Worm (Caenorhabditis elegans): ENCODE data around the gene hpr-9.

The hpr-9 gene

DNA sequence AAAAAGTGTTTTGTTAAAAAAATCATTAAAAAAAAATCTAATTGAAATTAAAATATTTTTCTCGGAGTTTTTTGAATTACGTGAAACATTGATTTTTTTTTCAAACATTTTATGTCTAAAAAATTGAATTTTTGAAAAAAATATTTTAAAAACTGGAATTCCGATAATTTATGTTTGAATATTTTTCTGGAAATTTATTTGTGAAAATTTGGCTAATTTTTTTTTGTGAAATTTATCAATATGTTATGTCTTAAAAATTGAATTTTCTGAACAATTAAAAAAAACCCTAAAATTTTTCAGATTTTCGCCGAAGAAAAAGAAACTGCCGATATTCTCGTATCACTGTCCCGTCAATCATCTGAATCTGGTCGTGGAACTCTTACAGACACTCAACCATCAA, 9.0 kb upstream of the hpr-9 start, which contains the start of gene Y39A1A.24:
TSS of gene Y39A1A.24 (plus strand) at position 301 of the 400 bp plus-strand sequence.
- TF ChIP-seq unc-62 (GFP tag; optimal IDR thresholded peaks at IDR 0.05) = no peak

DNA sequence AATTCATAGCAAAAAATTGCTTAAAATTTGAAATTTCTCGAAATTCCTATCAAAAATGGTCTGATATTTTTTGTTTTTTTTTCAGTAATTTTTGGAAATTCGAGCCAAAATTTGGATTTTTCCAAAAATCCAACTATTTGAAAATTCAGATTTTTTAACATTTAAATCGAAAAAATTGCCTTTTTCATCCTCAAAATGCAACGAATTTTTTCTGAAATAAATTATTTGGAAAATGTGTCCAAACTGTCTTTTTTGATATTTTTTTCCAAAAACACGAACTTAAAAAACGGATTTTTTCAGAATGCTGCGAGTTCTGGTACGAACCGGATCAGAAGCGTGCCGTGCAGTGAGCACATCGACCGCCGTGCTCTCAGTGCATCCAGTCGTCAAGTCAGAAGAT, 6.2 kb upstream of the hpr-9 start, which contains the start of gene mrpl-22:
TSS of gene mrpl-22 (plus strand) at position 301 of the 400 bp plus-strand sequence.
- no peak for TF ChIP-seq unc-62 (GFP tag; optimal IDR thresholded peaks at IDR 0.05)

DNA sequence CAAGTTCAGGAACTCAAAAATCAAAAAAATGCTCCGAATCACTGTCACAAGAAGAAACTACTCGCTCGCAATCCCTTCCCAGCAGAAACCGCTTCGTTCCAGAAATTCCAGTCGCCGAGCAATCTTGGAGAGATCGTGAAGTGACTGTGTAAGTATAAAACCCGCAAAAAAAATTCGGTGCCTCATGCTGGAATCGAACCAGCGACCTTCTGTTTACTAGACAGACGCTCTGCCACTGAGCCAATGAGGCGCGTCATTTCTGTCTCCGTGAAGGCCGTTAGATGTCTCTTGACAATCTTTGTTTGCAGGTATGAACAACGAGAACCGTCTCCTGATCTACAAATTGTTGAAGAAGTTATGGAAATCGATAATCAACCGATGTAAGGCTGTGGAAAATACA, 3.2 kb downstream of the hpr-9 start:
- TF ChIP-seq unc-62 (GFP tag; optimal IDR thresholded peaks at IDR 0.05) = no peak

DNA sequence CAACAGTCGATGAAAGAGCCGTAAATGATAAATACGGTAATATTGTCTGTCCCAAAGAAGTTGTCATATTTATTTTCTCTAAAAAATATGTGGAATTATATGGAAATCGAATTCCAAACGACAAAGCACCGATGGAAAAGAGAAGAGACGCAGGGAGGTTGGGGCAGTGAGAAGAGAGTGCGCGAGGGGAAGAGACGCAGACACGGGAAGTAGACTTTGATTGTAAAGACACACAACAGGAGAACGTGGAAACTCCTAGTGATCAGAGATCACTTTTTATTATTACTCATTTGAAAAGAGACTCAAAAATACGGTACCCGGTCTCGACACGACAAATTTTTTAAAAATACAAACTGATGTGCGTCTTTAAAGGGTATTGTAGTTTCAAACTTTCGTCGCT, 7.0 kb downstream of the hpr-9 start:
- no peak for TF ChIP-seq unc-62 (GFP tag; optimal IDR thresholded peaks at IDR 0.05)

DNA sequence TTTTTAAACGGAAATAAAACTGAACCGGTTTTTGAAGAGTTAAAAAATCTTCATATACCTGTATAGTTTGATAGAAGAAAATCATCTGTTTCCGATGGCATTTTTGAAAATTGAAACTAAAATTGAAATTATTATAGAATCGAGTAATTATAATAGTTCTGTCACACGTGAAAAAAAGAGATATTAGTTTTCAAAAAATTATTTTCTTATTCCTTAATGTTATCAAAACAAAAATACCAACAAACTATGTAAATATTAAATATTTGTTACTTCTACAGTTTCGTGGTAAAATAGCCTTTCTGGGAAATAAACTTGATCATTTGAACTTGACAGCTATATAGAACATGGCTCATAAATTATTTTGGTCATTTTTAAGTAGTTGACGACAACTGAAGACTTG, 7.7 kb downstream of the hpr-9 start, which contains the start of gene swt-4:
TSS of gene swt-4 (minus strand) at position 101 of the 400 bp plus-strand sequence.
- no peak for TF ChIP-seq unc-62 (GFP tag; optimal IDR thresholded peaks at IDR 0.05)

DNA sequence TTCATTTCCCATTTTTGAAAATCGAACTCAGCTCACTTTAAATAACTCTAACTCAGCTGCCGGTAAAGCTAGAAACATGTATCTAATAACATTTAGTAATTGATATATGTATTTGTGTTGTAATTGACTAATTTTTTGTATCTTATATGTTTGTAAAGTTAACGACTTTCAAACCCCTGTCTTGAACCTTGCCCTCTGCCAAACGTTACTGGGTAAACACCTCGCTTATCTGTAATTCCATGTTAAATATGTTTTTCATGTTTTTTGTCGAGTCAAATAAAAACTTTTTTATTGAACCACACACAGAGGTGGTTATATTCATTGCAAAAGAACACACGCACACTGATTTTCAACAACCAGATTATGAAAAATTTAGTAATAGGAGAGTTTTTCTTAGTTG, 8.4 kb downstream of the hpr-9 start:
- no peak for TF ChIP-seq unc-62 (GFP tag; optimal IDR thresholded peaks at IDR 0.05)

DNA sequence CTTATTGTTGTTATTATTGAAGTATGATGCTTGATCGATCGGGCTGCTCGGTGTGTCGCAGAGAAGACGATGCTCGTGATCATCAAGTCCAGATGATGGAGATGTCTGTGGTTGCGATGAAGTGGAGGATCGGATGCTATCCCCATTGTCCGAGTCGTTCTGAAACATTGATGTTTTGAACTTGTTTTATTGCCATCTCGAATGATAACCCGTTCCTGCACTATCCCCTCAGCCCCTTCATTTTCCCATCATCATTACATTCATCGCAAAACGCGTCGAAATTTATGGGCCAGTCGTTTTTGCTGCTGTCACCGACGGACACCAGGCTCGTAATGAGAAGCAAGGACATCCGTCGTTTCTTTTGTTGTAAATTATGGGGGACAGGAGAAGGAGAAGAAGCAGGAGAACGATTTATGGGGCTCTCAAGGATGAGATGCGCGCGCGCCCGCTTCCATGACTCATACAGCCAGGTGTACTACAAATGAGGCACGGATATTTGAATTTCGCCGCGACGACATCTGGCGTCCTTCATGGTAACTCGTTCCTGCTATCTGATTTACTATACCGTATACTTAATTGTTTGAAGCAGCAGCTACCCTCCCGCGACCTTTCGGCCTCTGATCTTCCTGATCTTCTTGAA, 10.6 kb downstream of the hpr-9 start:
- no peak for TF ChIP-seq unc-62 (GFP tag; optimal IDR thresholded peaks at IDR 0.05)

DNA sequence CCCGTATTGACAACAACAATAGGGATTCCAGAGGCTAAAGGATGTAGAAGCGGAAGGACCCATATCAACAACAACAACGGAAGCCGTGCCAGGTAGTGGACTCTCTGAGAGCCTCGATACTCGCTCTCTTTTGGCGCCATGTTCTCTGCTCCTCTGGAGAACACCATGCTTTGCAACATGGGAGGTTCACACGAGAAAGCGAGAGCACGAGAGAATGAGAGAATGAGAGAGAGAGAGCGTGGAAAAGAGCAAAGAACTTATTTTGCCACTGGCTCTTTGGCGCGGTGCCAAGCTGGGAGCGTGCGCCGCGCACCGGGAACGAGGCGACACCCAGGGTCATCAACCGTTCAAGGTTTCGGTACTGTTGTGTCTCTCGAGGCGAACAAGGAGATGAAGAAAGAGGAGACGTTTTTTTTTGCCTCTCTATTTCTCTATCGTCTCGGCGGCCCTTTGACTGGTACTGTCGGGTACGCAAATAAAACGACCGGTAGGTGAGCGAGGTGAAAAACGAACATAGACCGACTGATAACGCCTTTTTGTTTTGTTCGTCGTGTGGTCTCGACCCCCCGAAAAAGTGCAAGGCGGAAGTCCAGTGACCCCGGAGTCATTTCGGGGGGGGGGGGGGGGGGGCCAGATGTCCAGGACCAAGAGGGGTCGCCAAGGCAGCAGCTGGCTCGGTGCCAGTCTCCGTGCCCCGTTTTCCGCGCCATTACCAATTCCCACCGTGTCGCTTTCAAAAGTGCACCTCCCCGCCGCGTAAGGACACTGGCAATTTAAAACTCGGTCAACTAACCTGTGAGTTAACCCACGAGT, 11.4 kb downstream of the hpr-9 start, which contains the start of gene Y39A1A.10:
TSS of gene Y39A1A.10 (plus strand) at position 139 of the 813 bp plus-strand sequence.
- no peak for TF ChIP-seq unc-62 (GFP tag; optimal IDR thresholded peaks at IDR 0.05)

DNA sequence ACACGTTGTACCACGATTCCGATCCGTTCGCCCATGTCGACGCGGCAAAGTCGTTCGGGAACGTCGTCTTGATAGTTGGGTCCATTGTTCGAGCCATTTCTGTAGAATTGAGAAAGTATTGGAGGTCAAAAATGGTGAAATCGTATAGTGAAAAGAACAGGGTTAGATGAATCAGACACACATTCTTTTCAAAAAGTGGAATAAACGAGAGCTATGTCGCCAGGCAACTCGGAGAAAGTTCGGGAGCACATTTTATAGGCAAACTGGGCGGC, 12.0 kb downstream of the hpr-9 start, which contains the start of gene Y39A1A.9:
TSS of gene Y39A1A.9 (minus strand) at position 99 of the 272 bp plus-strand sequence.
- TF ChIP-seq unc-62 (GFP tag; optimal IDR thresholded peaks at IDR 0.05) = no peak

DNA sequence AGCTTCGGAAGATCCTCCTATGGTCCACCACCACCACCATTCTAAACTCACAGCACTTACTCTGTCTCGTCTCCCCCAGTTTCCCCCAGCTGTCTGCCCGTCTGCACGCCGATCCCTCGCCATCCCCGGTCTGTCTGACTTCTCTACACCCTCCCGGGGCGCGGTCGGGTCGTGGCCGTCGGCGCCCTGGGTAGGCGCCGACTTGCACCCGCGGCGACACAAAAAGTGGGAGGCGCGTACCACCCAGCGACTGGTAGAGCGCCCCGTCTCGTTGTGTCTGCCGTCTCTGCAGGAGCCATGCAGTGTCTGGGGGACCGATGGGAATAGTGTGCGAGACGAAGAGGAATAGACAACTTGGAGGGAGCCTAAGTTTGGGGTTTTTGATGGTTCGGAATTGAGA, 12.7 kb downstream of the hpr-9 start:
- no peak for TF ChIP-seq unc-62 (GFP tag; optimal IDR thresholded peaks at IDR 0.05)

DNA sequence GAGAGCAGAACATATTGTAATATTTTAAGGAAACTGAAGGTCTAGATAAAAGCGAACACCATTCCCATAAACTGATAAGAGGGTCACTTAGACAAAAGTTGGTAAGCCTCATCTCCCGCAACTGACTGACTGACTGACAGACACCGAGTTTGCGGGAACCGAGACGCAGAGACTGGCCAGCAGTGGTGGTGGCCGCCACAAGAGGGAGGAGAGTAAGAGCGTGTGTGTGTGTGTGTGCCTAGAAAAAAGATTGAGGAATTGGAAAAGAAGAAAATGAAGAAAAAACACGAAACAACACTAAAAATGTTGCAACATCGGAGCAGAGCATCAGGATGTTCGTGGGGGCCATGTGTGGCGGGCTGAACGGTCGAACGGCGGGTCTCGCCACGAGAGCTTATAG, 13.2 kb downstream of the hpr-9 start:
- TF ChIP-seq unc-62 (GFP tag; optimal IDR thresholded peaks at IDR 0.05) = no peak

DNA sequence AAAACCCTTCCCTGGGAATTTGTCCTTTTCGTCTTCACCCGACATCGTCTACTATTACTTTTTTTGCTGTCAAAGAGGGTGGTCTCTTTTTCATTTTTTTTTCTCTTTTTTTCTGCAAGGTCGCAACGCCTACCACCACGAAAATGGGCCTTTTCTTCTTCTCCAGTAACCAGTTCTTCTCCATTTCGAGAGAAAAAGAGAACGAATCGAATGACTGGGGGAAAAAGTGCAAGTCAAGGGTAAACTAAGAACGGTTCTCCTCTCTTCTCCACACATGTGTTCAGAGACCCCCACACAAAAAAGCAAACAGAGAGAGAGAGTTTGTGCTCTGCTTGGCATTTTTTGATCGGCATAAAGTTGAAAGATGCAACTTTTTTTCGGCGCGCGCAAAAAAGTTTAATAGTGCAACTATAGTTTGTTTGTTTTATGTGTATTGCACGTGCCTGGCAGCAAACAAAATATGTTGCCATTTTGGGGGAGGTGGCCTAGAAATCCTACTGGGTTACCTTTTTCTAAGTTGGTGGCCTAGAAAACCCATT, 15.2 kb downstream of the hpr-9 start:
- no peak for TF ChIP-seq unc-62 (GFP tag; optimal IDR thresholded peaks at IDR 0.05)

DNA sequence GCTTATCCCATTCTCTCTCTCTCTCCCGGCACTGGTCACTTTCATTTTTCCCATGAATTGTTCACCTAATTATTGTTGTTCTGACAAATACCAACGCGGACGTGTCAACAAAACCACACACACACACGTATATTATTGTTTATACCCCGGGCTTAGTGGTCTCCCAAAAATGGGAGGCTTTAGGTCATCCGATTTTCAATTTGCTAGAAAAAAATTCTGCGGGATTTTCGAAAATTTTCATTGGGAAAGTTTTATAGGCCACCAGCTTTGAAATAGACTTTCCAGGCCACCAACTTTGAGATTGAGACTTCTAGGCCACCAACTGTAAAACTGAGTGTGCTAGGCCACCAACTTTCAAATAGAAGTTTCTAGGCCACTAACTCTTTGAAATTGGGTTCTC, 16.6 kb downstream of the hpr-9 start:
- no peak for TF ChIP-seq unc-62 (GFP tag; optimal IDR thresholded peaks at IDR 0.05)

DNA sequence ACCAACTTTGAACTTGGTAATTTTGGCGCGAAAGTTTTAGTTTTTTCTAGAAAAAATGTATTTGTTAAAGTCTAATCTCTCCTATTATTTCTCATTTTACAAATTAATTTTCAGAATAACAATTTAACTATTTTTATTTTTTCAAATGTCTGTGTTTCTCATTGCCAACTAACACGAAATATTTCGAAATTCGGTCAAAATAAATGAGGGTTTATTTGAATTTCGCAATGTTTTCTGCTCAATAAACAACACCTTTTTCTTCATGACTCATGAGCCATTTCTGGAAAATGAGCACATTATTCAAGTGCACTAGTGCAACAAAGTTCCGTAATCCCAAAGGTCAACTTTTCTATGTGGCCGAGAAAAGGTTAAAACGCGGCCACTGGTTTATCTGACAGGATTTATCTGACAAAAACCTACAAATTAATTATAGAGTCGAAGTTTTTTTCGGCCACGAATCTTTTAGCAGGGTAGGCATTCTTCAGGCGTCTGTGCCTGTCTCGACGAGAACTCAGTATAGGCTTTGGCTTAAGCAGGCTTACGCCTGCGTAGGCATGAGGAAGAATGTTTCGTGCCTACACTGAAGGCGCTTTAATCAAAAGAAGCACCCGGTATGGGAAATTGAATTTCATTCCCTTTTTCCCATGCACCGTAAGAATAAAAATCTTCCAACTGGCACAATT, 17.1 kb downstream of the hpr-9 start, which contains the start of gene Y39A1A.27:
TSS of gene Y39A1A.27 (plus strand) at position 633 of the 683 bp plus-strand sequence.
- no peak for TF ChIP-seq unc-62 (GFP tag; optimal IDR thresholded peaks at IDR 0.05)

DNA sequence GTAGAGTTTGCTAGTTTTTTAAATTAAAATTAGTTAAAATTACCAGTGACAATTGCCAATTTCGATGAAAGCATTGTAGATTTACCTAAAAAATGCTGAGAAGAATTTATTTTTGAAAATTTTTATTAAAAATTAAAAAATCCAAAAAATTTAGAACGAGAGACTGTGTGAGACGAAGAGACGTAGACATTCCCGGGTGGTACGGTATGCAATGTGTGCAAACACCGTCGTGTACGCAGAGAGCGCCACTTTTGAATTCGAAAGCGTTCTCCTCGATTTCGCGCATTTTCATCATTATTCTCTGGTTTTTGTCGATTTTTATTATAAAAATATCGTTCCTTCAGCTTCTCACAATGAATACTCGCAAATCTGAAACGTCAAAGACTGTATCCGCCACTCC, 21.4 kb downstream of the hpr-9 start, which contains the start of the genes dhs-11 and orc-1:
TSS of gene dhs-11 (minus strand) at position 85 of the 400 bp plus-strand sequence.
TSS of gene orc-1 (plus strand) at position 349 of the 400 bp plus-strand sequence.
- no peak for TF ChIP-seq unc-62 (GFP tag; optimal IDR thresholded peaks at IDR 0.05)

DNA sequence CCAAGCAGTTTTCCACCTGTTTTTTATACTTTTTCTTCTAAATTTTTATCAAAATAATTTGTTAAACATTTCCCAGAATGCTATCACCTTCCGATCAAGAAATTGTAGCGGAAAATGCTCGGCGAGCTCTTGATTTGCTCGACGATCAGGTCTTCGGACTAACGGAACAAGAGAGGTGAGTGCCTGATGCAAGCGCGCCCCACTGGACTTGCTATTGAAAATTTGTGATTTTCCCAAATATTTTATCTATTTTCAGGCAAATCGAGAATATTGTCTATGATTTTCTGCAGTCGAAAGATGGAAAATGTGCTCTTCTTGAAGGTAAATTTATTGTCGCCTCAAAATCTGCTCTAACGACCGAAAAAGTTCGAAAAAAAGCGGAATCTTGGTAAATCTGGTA, 24.7 kb downstream of the hpr-9 start, which contains the start of gene orc-4:
TSS of gene orc-4 (plus strand) at position 77 of the 400 bp plus-strand sequence.
- TF ChIP-seq unc-62 (GFP tag; optimal IDR thresholded peaks at IDR 0.05) = no peak
